Worm (Caenorhabditis elegans): ENCODE data around the gene Y116A8C.43.

DNA sequence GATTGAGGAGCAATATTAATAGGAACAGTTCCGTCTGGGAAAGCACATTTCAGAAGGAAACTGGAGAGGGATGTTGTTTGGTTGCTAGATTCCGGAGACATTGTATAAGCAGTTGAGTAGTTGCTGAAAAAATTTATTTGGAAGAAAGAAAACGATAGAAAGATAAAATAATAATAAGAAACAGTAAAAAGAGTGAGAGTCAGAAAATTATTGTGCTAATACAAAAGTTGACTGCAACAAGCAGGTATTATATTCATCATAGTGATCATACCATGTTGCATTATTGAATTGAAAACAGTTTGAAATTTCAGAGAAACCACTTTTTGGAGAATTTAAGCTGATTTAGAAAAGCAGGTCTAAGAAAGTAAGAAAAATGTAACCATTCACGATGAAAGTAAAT is 49.1 kb upstream of the Y116A8C.43 start, which contains the start of gene Y116A8C.19:
- TF ChIP-seq pqm-1 (tag; optimal IDR thresholded peaks at IDR 0.05): no peak
- TF ChIP-seq unc-86 (tag; optimal IDR thresholded peaks at IDR 0.05): no peak
- no peak for TF ChIP-seq lin-11 (tag; optimal IDR thresholded peaks at IDR 0.05)
- no peak for TF ChIP-seq ama-1 (optimal IDR thresholded peaks at IDR 0.05)
- TF ChIP-seq fax-1 (tag; optimal IDR thresholded peaks at IDR 0.05): no peak
- TF ChIP-seq ceh-24 (tag; optimal IDR thresholded peaks at IDR 0.05): no peak
- TF ChIP-seq tbx-2 (tag; optimal IDR thresholded peaks at IDR 0.05): no peak
- no peak for TF ChIP-seq rnt-1 (tag; optimal IDR thresholded peaks at IDR 0.05)
- TF ChIP-seq elt-2 (tag; optimal IDR thresholded peaks at IDR 0.05): no peak
- no peak for TF ChIP-seq pros-1 (tag; optimal IDR thresholded peaks at IDR 0.05)
- no peak for TF ChIP-seq sox-4 (tag; optimal IDR thresholded peaks at IDR 0.05)
- no peak for TF ChIP-seq syd-9 (tag; optimal IDR thresholded peaks at IDR 0.05)
- TF ChIP-seq gmeb-2 (tag; optimal IDR thresholded peaks at IDR 0.05): no peak

All from whole organism, late embryonic.